Fruit fly (Drosophila melanogaster) whole organism, prepupa: ENCODE results near the gene CG14711.

ENCODE experiments used
- CG16779 ChIP-seq: fragments of 200-800 bp; sonication (Bioruptor generic); optimal IDR thresholded peaks from 3 replicates; lab custom pipeline; 2017; ENCODE audit warnings: missing biosample characterization, mild to moderate bottlenecking, missing genetic modification characterization
- CG31627 ChIP-seq: fragments of 200-800 bp; sonication (Bioruptor generic); optimal IDR thresholded peaks from 3 replicates; lab custom pipeline; 2016; ENCODE audit warnings: missing biosample characterization, missing genetic modification characterization
- Gug ChIP-seq: fragments of 200-800 bp; sonication (Bioruptor generic); IDR thresholded peaks from 2 replicates; pipeline ENCODE4 v1.3.6; 2022; ENCODE audit warnings: missing biosample characterization, missing genetic modification characterization
- Sox14 ChIP-seq: fragments of 200-800 bp; sonication (Bioruptor generic); optimal IDR thresholded peaks from 3 replicates; lab custom pipeline; 2016; ENCODE audit warnings: missing biosample characterization, missing genetic modification characterization
- achi ChIP-seq: fragments of 200-800 bp; sonication (Bioruptor generic); optimal IDR thresholded peaks from 3 replicates; lab custom pipeline; 2016; ENCODE audit warnings: missing biosample characterization, missing genetic modification characterization
- fkh ChIP-seq: fragments of 200-800 bp; sonication (Bioruptor generic); optimal IDR thresholded peaks from 3 replicates; lab custom pipeline; 2017; ENCODE audit warnings: missing biosample characterization, mild to moderate bottlenecking, missing genetic modification characterization, moderate library complexity
- net ChIP-seq: fragments of 200-800 bp; sonication (Bioruptor generic); optimal IDR thresholded peaks from 3 replicates; lab custom pipeline; 2016; ENCODE audit warnings: missing biosample characterization, missing genetic modification characterization
- pdm3 ChIP-seq: fragments of 200-800 bp; sonication (Bioruptor generic); optimal IDR thresholded peaks from 3 replicates; lab custom pipeline; 2016; ENCODE audit warnings: missing biosample characterization, missing genetic modification characterization

DNA sequence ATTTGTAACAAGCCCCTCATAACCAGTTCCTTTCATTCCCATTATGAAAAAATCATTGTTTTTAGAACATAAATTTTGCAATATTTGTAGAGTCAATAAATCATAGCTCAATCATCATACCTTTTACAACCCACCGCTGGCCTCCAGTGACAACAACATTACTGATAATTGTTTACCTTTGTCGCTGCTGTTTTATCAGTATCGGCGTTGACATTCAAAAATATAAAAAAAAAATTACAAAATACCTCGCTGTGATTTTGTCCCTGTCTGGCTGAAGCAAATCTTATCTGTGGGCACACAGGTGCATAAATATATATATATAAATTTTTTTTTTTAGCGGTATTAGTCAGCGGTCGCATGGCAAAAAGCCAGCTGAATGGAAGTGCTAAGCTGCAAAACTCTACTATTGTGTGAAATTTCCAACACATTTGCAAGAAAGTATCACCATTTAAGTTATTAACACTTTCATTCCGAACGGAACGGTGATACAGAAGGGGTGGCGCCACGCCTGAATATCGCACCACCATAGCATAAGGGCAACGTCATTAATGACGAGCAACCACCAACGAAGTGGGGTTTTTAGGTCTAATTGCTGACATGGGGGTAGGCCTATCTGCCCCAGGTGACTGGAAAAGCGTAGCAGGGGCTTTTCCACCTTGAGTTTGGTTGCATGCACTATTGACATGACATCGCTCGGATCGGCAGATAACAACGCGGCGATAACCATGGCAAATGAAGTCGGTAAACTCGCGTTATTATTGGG is 43.0 kb downstream of the CG14711 start:
- TF ChIP-seq net (GFP tag; lab: Kevin White, UChicago) (no peak), CG16779 (tag; lab: Kevin White, UChicago) (no peak), Sox14 (GFP tag; lab: Kevin White, UChicago) (no peak), fkh (peak; percentile 65), CG31627 (GFP tag; lab: Kevin White, UChicago) (no peak), pdm3 (no peak), achi (no peak), Gug (no peak)
